Worm (Caenorhabditis elegans): ENCODE measurements around the gene C50E3.7.

Gene C50E3.7

DNA sequence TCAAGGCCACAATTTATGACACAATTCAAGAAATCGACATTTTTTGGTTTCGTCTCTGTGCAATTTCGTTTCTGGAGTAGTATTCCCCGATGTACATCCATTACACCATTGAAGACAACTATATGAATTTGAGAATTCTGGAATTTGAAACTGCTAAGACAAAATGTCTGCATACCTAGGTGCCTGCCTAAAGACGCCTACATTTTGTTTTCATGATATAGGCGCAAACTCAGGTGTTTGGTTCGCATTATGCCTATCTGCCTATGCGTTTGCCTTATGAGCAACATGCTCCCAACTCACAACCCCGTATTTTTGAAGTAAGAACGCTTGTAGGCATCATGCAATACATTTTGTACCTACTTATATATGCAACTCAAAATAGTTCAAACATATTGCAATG is 27.2 kb downstream of the C50E3.7 start, which contains the start of gene F19F10.14:
Gene F19F10.14 (minus strand): TSS at position 101 of the 400 bp plus-strand sequence.
- TF ChIP-seq blmp-1 (tag; optimal IDR thresholded peaks at IDR 0.05), result no peak
- no peak for TF ChIP-seq zag-1 (tag; optimal IDR thresholded peaks at IDR 0.05)
- TF ChIP-seq fkh-8 (tag; optimal IDR thresholded peaks at IDR 0.05), result no peak
- no peak for TF ChIP-seq C34B4.2 (tag; optimal IDR thresholded peaks at IDR 0.05)
- no peak for TF ChIP-seq nhr-237 (tag; optimal IDR thresholded peaks at IDR 0.05)

DNA sequence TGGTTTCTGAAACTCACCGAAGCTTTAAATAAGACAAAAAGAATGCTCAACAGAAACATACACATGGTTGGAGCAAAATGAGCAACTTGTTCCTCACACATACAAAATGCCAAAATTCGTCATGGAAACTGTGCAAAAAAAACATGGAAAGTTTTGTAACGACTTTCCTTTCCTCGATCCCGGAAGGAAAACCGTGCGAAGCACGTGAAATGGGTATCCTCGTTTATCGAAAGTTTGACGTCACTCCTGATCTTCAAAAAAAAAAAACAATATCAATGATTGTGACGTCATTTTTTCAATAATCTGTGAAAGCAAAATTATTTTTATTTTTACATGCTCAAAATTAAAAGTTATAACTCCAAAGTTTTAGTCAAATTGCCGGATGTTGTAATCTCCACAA is 27.9 kb downstream of the C50E3.7 start, which contains the start of gene clec-212:
Gene clec-212 (minus strand): TSS at position 101 of the 400 bp plus-strand sequence.
- TF ChIP-seq F16B12.6 (tag; optimal IDR thresholded peaks at IDR 0.05) (no peak), C04F5.9 (tag; optimal IDR thresholded peaks at IDR 0.05) (no peak), unc-86 (tag; optimal IDR thresholded peaks at IDR 0.05) (no peak), sptf-1 (tag; optimal IDR thresholded peaks at IDR 0.05) (no peak), elt-2 (tag; optimal IDR thresholded peaks at IDR 0.05) (no peak)

DNA sequence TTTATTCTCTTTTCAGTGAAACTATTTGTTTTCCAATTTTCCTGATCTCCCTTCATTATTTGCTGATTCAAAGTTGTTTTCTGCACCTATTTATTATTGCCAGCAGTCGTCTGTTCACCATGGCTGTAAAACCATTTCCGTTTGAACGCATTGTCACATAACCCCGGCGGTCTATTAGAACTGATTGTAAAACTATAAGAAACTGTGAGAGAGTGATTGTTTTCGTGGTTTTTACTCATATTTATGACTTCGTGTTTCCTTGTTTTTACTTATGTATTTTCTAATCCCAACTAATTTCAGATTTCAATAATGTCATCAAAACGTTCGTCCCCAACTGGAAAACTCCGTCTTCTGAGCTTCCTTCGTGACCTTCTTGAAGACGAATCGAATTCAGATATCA is 35.2 kb downstream of the C50E3.7 start, which contains the start of gene F19F10.1:
Gene F19F10.1 (plus strand): TSS at position 301 of the 400 bp plus-strand sequence.
- TF ChIP-seq nhr-11 (tag; optimal IDR thresholded peaks at IDR 0.05) (no peak), C34B4.2 (tag; optimal IDR thresholded peaks at IDR 0.05) (no peak), dpl-1 (GFP tag; optimal IDR thresholded peaks at IDR 0.05) (no peak), sup-37 (GFP tag; optimal IDR thresholded peaks at IDR 0.05) (no peak), nhr-76 (tag; optimal IDR thresholded peaks at IDR 0.05) (no peak), mdl-1 (tag; optimal IDR thresholded peaks at IDR 0.05) (no peak), aha-1 (tag; optimal IDR thresholded peaks at IDR 0.05) (no peak)

DNA sequence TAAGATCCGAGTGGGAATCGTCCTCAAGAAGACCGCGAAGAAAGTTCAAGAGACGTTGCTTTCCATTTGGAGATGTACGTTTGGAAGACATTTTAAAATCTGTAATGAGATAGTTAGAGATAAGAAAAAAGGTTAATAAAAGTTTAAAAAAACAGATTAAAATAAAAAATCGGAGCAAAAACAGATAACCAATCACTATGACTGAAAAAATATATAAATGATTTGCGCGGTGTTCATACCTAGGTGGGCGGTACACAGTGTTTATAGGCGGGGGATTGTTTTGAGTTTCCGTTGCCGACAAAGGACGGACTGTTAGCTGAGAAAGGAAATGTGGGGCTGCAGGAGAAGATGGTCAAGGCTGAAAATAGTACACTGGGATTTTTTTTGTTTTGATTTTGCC is 39.5 kb downstream of the C50E3.7 start, which contains the start of gene ets-7:
Gene ets-7 (minus strand): TSS at position 101 of the 400 bp plus-strand sequence.
- TF ChIP-seq efl-1 (optimal IDR thresholded peaks at IDR 0.05) (no peak), efl-1 (GFP tag; optimal IDR thresholded peaks at IDR 0.05 in 1 of 2) (peak in 1 of 2 experiments; percentile 33), sox-4 (tag; optimal IDR thresholded peaks at IDR 0.05) (no peak)

DNA sequence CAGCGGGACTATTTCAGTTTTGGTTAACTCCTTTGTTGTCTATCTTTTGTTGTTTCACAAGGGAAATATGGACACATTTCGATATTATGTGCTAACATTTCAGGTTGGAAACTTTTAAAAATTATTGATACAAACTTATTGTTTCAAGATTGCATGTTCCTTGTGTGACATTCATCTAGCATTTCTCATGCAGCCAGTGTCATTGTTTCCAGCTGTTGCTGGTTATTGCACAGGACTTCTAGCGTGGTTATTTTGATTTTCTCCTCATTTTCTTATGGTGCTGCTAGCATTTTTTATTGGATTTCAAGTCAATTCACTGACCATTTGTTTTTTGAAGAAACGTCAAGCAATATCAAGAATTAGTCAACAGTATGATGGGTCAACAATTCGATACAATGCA is 42.3 kb downstream of the C50E3.7 start:
- TF ChIP-seq dsc-1 (tag; optimal IDR thresholded peaks at IDR 0.05) (peak; percentile 78), fkh-4 (tag; optimal IDR thresholded peaks at IDR 0.05; ENCODE audit: borderline replicate concordance) (peak; percentile 55), efl-1 (optimal IDR thresholded peaks at IDR 0.05) (no peak), efl-1 (GFP tag; optimal IDR thresholded peaks at IDR 0.05 in 1 of 2) (peak in 1 of 2 experiments; percentile 24), hlh-17 (GFP tag; optimal IDR thresholded peaks at IDR 0.05; ENCODE audit: borderline replicate concordance) (no peak)

DNA sequence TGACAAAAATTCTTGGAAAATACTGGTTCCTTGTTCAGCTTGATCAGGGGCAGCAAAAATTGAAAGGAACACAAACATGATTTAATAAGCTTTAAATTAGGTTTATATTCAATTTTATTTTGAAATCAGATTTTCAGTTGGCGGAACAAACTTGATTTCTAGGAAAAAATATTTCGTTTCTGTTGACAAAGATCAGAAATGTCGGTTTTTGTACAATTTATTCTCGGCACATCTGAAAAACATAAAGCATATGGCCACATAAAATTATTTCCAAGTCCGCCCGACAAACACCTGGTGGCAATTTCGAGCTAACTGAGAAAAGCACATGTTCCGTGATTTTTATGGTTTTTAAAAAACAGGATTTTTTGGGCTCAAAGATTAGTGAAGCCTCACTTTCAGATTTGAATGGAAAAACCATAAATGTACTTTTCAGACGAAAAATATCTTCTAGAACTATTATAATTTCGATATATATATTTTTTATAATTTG is 44.3 kb downstream of the C50E3.7 start, which contains the start of gene ttr-10:
Gene ttr-10 (minus strand): TSS at position 51 of the 490 bp plus-strand sequence.
- TF ChIP-seq dsc-1 (tag; optimal IDR thresholded peaks at IDR 0.05) (peak; percentile 94), nhr-84 (tag; optimal IDR thresholded peaks at IDR 0.05) (no peak), nhr-71 (tag; optimal IDR thresholded peaks at IDR 0.05) (peak; percentile 8), hlh-4 (tag; optimal IDR thresholded peaks at IDR 0.05) (peak; percentile 44), fkh-4 (tag; optimal IDR thresholded peaks at IDR 0.05; ENCODE audit: borderline replicate concordance) (peak; percentile 84), mab-9 (GFP tag; IDR thresholded peaks at IDR 0.05) (no peak)

DNA sequence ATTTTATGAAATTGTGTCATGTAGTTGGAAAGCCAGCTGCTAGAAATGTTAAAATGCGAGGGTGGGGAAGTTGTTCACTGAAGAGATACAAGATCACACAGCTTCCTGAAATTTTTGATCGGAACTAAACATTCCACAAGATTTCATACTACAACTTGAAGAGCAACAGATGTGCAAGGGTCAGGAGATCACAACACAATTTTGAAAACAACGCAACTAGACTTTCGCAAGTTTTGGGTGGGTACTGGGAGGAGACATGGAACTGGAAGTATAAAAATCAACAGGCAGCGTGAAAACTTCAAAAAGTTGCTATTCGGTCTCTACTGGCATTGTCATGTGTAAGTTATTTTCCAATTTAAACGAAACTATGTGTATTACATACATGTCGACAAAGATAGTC is 46.3 kb downstream of the C50E3.7 start, which contains the start of gene F19F10.3:
Gene F19F10.3 (plus strand): TSS at position 301 of the 400 bp plus-strand sequence.
- TF ChIP-seq dsc-1 (tag; optimal IDR thresholded peaks at IDR 0.05) (peak; percentile 23), C04F5.9 (tag; optimal IDR thresholded peaks at IDR 0.05) (no peak)

DNA sequence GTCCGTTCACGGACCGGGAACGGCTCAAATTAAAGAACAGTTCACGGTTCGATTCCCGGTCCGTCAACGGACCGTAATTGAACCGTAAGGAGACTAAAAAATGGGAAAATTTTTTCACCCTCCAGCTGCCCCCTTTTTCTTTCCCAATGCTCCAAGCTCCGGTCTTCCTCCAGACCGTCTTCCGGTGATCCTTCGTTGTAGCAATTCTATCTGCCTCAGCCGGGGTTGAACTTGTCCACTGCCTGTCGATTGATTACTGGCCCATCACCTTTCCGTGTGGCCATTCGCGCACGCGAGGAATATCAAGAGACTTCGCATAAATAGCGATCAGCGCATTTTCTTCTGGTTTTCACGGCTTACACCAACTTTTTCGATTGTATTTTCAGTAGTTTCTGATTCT is 49.7 kb downstream of the C50E3.7 start:
- TF ChIP-seq nhr-85 (tag), result peak; percentile 52
- TF ChIP-seq nhr-90 (tag; optimal IDR thresholded peaks at IDR 0.05; ENCODE audit: poor library complexity), result peak; percentile 10
- TF ChIP-seq grh-1 (GFP tag; IDR thresholded peaks at IDR 0.05), result 0 out of 2 replicates have a peak, but pooled peaks have one; percentile 30
- peak; percentile 36 for TF ChIP-seq nhr-19 (GFP tag; conservative IDR thresholded peaks at IDR 0.05)
